Fruit fly (Drosophila melanogaster) whole organism, embryonic: ENCODE data around the gene slf.

Experiments used
- BtbVII ChIP-seq: fragments of 200-800 bp; sonication (Bioruptor generic); optimal IDR thresholded peaks from 3 replicates; lab custom pipeline; 2017; ENCODE audit warnings: missing biosample characterization, mild to moderate bottlenecking, missing genetic modification characterization
- CG11398 ChIP-seq: fragments of 200-800 bp; sonication (Bioruptor generic); optimal IDR thresholded peaks from 2 replicates; lab custom pipeline; 2016; ENCODE audit warnings: missing biosample characterization, missing genetic modification characterization
- CG11695 ChIP-seq: fragments of 200-800 bp; sonication (Bioruptor generic); IDR thresholded peaks from 3 replicates; pipeline ENCODE4 v1.3.6; 2022; ENCODE audit warnings: missing biosample characterization, missing genetic modification characterization
- CG1233 ChIP-seq: fragments of 200-800 bp; sonication (Bioruptor generic); optimal IDR thresholded peaks from 4 replicates; lab custom pipeline; 2018; ENCODE audit warnings: missing biosample characterization, mild to moderate bottlenecking, missing genetic modification characterization
- CG12659 ChIP-seq: fragments of 200-800 bp; sonication (Bioruptor generic); optimal IDR thresholded peaks from 3 replicates; lab custom pipeline; 2017; ENCODE audit warnings: mild to moderate bottlenecking, missing biosample characterization, missing genetic modification reagents, missing genetic modification characterization
- CG17568 ChIP-seq: fragments of 200-800 bp; sonication (Bioruptor generic); optimal IDR thresholded peaks from 2 replicates; lab custom pipeline; 2018; ENCODE audit warnings: missing biosample characterization, mild to moderate bottlenecking, missing genetic modification characterization, moderate library complexity
- CG17612 ChIP-seq: fragments of 200-800 bp; sonication (Bioruptor generic); IDR thresholded peaks from 2 replicates; pipeline ENCODE4 v1.3.6; 2022; ENCODE audit warnings: missing biosample characterization, missing genetic modification characterization
- CG18764 ChIP-seq: fragments of 200-800 bp; sonication (Bioruptor generic); optimal IDR thresholded peaks from 3 replicates; lab custom pipeline; 2016; ENCODE audit warnings: missing biosample characterization, missing genetic modification characterization
- CG3995 ChIP-seq: fragments of 200-800 bp; sonication (Bioruptor generic); optimal IDR thresholded peaks from 3 replicates; lab custom pipeline; 2016; ENCODE audit warnings: missing biosample characterization, missing genetic modification characterization
- CG4328 ChIP-seq: fragments of 200-800 bp; sonication (Bioruptor generic); optimal IDR thresholded peaks from 3 replicates; lab custom pipeline; 2017; ENCODE audit warnings: missing biosample characterization, missing genetic modification reagents, missing genetic modification characterization
- CG6854 ChIP-seq: fragments of 200-800 bp; sonication (Bioruptor generic); optimal IDR thresholded peaks from 3 replicates; lab custom pipeline; 2017; ENCODE audit warnings: missing biosample characterization, mild to moderate bottlenecking, missing genetic modification characterization
- CG8089 ChIP-seq: fragments of 200-800 bp; sonication (Bioruptor generic); optimal IDR thresholded peaks from 3 replicates; lab custom pipeline; 2016; ENCODE audit warnings: missing biosample characterization, missing genetic modification characterization
- CG9876 ChIP-seq: fragments of 200-800 bp; sonication (Bioruptor generic); optimal IDR thresholded peaks from 2 replicates; lab custom pipeline; 2016; ENCODE audit warnings: missing biosample characterization, missing genetic modification characterization
- CkIIα-i1 ChIP-seq: fragments of 200-800 bp; sonication (Bioruptor generic); IDR thresholded peaks from 2 replicates; pipeline ENCODE4 v1.3.6; 2022; ENCODE audit warnings: missing biosample characterization, missing genetic modification characterization
- CrebB ChIP-seq: fragments of 200-800 bp; sonication (Bioruptor generic); optimal IDR thresholded peaks from 3 replicates; lab custom pipeline; 2018; ENCODE audit warnings: missing biosample characterization, mild to moderate bottlenecking, missing genetic modification characterization
- HHEX ChIP-seq: fragments of 200-800 bp; sonication (Bioruptor generic); optimal IDR thresholded peaks from 3 replicates; lab custom pipeline; 2017; ENCODE audit warnings: missing biosample characterization, mild to moderate bottlenecking, missing genetic modification characterization, missing genetic modification reagents
- HLH4C ChIP-seq: fragments of 200-800 bp; sonication (Bioruptor generic); IDR thresholded peaks from 3 replicates; pipeline ENCODE4 v1.3.6; 2022; ENCODE audit warnings: missing biosample characterization, missing genetic modification characterization; ENCODE audit not compliant: partially characterized antibody
- Hsf ChIP-seq: fragments of 200-800 bp; sonication (Bioruptor generic); optimal IDR thresholded peaks from 3 replicates; lab custom pipeline; 2016; ENCODE audit warnings: missing biosample characterization, missing genetic modification characterization
- MBD-R2 ChIP-seq: fragments of 200-800 bp; sonication (Bioruptor generic); IDR thresholded peaks from 2 replicates; pipeline ENCODE4 v1.3.6; 2022; ENCODE audit warnings: missing biosample characterization, missing genetic modification characterization
- Mes4 ChIP-seq: fragments of 200-800 bp; sonication (Bioruptor generic); optimal IDR thresholded peaks from 2 replicates; lab custom pipeline; 2016; ENCODE audit warnings: missing biosample characterization, missing genetic modification characterization
- Nf-YB ChIP-seq: fragments of 200-800 bp; sonication (Bioruptor generic); optimal IDR thresholded peaks from 3 replicates; lab custom pipeline; 2019; ENCODE audit warnings: missing biosample characterization, mild to moderate bottlenecking, missing genetic modification characterization, moderate library complexity
- Ptx1 ChIP-seq: fragments of 200-800 bp; sonication (Bioruptor generic); IDR thresholded peaks from 2 replicates; pipeline ENCODE4 v1.3.6; 2022; ENCODE audit warnings: missing biosample characterization, missing genetic modification characterization
- Usf ChIP-seq: fragments of 200-800 bp; sonication (Bioruptor generic); optimal IDR thresholded peaks from 2 replicates; lab custom pipeline; 2017; ENCODE audit warnings: missing genotype, missing biosample characterization, missing genetic modification characterization
- ara ChIP-seq: fragments of 200-800 bp; sonication (Bioruptor generic); IDR thresholded peaks from 2 replicates; pipeline ENCODE4 v1.3.6; 2022; ENCODE audit warnings: missing biosample characterization, missing genetic modification characterization
- cato ChIP-seq: fragments of 200-800 bp; sonication (Bioruptor generic); optimal IDR thresholded peaks from 2 replicates; lab custom pipeline; 2016; ENCODE audit warnings: missing biosample characterization, missing genetic modification characterization, borderline replicate concordance
- cg ChIP-seq: fragments of 200-800 bp; sonication (Bioruptor generic); optimal IDR thresholded peaks from 3 replicates; lab custom pipeline; 2019; ENCODE audit warnings: missing biosample characterization, mild to moderate bottlenecking, missing genetic modification characterization, moderate library complexity
- chinmo ChIP-seq: fragments of 200-800 bp; sonication (Bioruptor generic); IDR thresholded peaks from 4 replicates; pipeline ENCODE4 v1.3.6; 2022; ENCODE audit warnings: missing biosample characterization, missing genetic modification characterization; ENCODE audit not compliant: partially characterized antibody
- croc ChIP-seq: fragments of 200-800 bp; sonication (Bioruptor generic); conservative IDR thresholded peaks from 3 replicates; pipeline ENCODE4 v1.3.6; 2022; ENCODE audit warnings: missing biosample characterization, missing genetic modification characterization
- jumu ChIP-seq: fragments of 200-800 bp; sonication (Bioruptor generic); optimal IDR thresholded peaks from 3 replicates; lab custom pipeline; 2016; ENCODE audit warnings: missing biosample characterization, missing genetic modification characterization
- kay ChIP-seq: fragments of 200-800 bp; sonication (Bioruptor generic); optimal IDR thresholded peaks from 2 replicates; lab custom pipeline; 2016; ENCODE audit warnings: missing biosample characterization, missing genetic modification characterization
- klu ChIP-seq: fragments of 200-800 bp; sonication (Bioruptor generic); IDR thresholded peaks from 2 replicates; pipeline ENCODE4 v1.3.6; 2022; ENCODE audit warnings: missing biosample characterization, missing genetic modification characterization
- nau ChIP-seq: fragments of 200-800 bp; sonication (Bioruptor generic); optimal IDR thresholded peaks from 3 replicates; lab custom pipeline; 2017; ENCODE audit warnings: missing biosample characterization, mild to moderate bottlenecking, missing genetic modification characterization, missing genetic modification reagents
- nerfin-2 ChIP-seq: fragments of 200-800 bp; sonication (Bioruptor generic); IDR thresholded peaks from 2 replicates; pipeline ENCODE4 v1.3.6; 2022; ENCODE audit warnings: missing biosample characterization, missing genetic modification characterization; ENCODE audit not compliant: partially characterized antibody
- otp ChIP-seq: fragments of 200-800 bp; sonication (Bioruptor generic); IDR thresholded peaks from 3 replicates; pipeline ENCODE4, ENCODE4 v1.3.6; 2022; ENCODE audit warnings: missing biosample characterization, missing genetic modification characterization
- prd ChIP-seq, 3 experiments: fragments of >200 bp in 2 of 3; fragments of 200-800 bp in 1 of 3; sonication (Bioruptor generic) in 1 of 3; optimal IDR thresholded peaks in 2 of 3; IDR thresholded peaks in 1 of 3; 2 replicates in 2 of 3; 3 replicates in 1 of 3; pipeline versions ENCODE4 v1.3.6 to Lab custom; 2017 to 2022; ENCODE audit warnings: missing biosample characterization in 1 of 3, missing genetic modification characterization in 1 of 3
- repo ChIP-seq: fragments of 200-800 bp; sonication (Bioruptor generic); optimal IDR thresholded peaks from 2 replicates; lab custom pipeline; 2016; ENCODE audit warnings: missing biosample characterization, missing genetic modification characterization
- run ChIP-seq: fragments of 200-800 bp; sonication (Bioruptor generic); optimal IDR thresholded peaks from 3 replicates; lab custom pipeline; 2018; ENCODE audit warnings: missing biosample characterization, mild to moderate bottlenecking, missing genetic modification characterization
- slou ChIP-seq: fragments of 200-800 bp; sonication (Bioruptor generic); optimal IDR thresholded peaks from 3 replicates; lab custom pipeline; 2016; ENCODE audit warnings: missing biosample characterization, missing genetic modification characterization
- tll ChIP-seq, 2 experiments: fragments of 200-800 bp in 1 of 2; fragments of >200 bp in 1 of 2; sonication (Bioruptor generic) in 1 of 2; optimal IDR thresholded peaks; 2 replicates each; lab custom pipeline; 2017 to 2019; ENCODE audit warnings: missing biosample characterization in 2 of 2, missing genetic modification characterization in 2 of 2, mild to moderate bottlenecking in 1 of 2, moderate library complexity in 1 of 2
- twi ChIP-seq: fragments of 200-800 bp; optimal IDR thresholded peaks from 2 replicates; lab custom pipeline; 2019; ENCODE audit warnings: missing biosample characterization, mild to moderate bottlenecking, missing genetic modification characterization, moderate library complexity
- vfl ChIP-seq: fragments of 200-800 bp; sonication (Bioruptor generic); optimal IDR thresholded peaks from 2 replicates; lab custom pipeline; 2016; ENCODE audit warnings: missing biosample characterization, missing genetic modification characterization
- zen ChIP-seq: fragments of 200-800 bp; sonication (Bioruptor generic); optimal IDR thresholded peaks from 3 replicates; lab custom pipeline; 2018; ENCODE audit warnings: missing biosample characterization, mild to moderate bottlenecking, missing genetic modification characterization, moderate library complexity

slf gene

DNA sequence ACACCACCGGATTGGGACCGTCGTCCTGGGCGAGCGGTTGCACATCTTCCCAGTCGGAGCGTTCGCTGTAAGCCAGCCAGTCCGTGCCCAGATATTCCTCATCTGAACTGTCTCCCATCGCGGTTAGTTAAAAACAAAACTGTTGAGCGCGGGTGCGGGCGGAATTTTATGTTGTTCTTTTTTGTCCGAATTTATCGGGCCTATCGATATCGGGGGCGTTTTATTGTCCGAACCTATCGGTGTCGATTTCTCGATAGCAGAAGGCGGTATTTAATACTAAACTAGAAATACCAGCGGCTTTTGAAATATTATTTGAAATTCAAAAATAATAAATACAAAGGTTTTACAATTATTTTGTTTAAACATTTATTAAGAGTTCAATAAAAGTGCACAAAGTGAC is 28.8 kb upstream of the slf start, which contains the start of gene Fnta (continued):
- TF ChIP-seq chinmo (GFP tag; lab: Robert Waterston, UW) (peak; percentile 46; the same call in 1 of the 4 replicates), CkIIα-i1 (GFP tag; lab: Robert Waterston, UW) (no peak), Usf (GFP tag; lab: Kevin White, UChicago) (no peak), CG18764 (GFP tag; lab: Kevin White, UChicago) (no peak), twi (tag; lab: Kevin White, UChicago) (no peak), CG9876 (no peak), run (no peak), CG8089 (GFP tag; lab: Kevin White, UChicago) (no peak), cato (GFP tag; lab: Kevin White, UChicago) (no peak), ara (no peak), HLH4C (GFP tag; lab: Robert Waterston, UW) (peak; percentile 94), Hsf (GFP tag; lab: Kevin White, UChicago) (no peak), CG3995 (no peak), CG4328 (no peak), jumu (GFP tag; lab: Kevin White, UChicago) (no peak), MBD-R2 (GFP tag; lab: Robert Waterston, UW) (peak; percentile 64), nau (GFP tag; lab: Kevin White, UChicago) (no peak), CG11695 (GFP tag; lab: Robert Waterston, UW) (0 out of 3 replicates have a peak, but pooled peaks have one; percentile 22), Ptx1 (GFP tag; lab: Robert Waterston, UW) (no peak), CG17568 (GFP tag; lab: Kevin White, UChicago) (no peak), kay (no peak), croc (GFP tag; lab: Robert Waterston, UW) (no peak), nerfin-2 (GFP tag; lab: Robert Waterston, UW) (peak; percentile 97), Nf-YB (GFP tag; lab: Kevin White, UChicago) (no peak), CG17612 (GFP tag; lab: Robert Waterston, UW) (no peak), zen (tag; lab: Kevin White, UChicago) (no peak), repo (no peak), CrebB (tag; lab: Kevin White, UChicago) (no peak), prd (optimal IDR thresholded peaks at IDR 0.05; lab: Kevin White, UChicago) (no peak), prd (GFP tag; IDR thresholded peaks at IDR 0.05; lab: Robert Waterston, UW) (no peak), CG6854 (GFP tag; lab: Kevin White, UChicago) (no peak), Mes4 (no peak), BtbVII (no peak), slou (no peak), HHEX (GFP tag; lab: Kevin White, UChicago) (no peak), tll (GFP tag; optimal IDR thresholded peaks at IDR 0.05; lab: Kevin White, UChicago) (no peak), klu (GFP tag; lab: Robert Waterston, UW) (no peak), CG11398 (no peak), cg (GFP tag; lab: Kevin White, UChicago) (no peak), CG1233 (GFP tag; lab: Kevin White, UChicago) (no peak), CG12659 (GFP tag; lab: Kevin White, UChicago) (peak; percentile 19), otp (GFP tag; lab: Robert Waterston, UW) (no peak), vfl (no peak)
